Worm (Caenorhabditis elegans) whole organism, L3 larva: ENCODE data around the gene D1086.8.

Source experiments
- fos-1 ChIP-seq: fragments of 150-350 bp; optimal IDR thresholded peaks from 2 replicates; lab custom pipeline; 2014; ENCODE audit warnings: missing biosample characterization, missing genetic modification characterization
- nhr-11 ChIP-seq: fragments of 150-350 bp; optimal IDR thresholded peaks from 2 replicates; lab custom pipeline; 2014; ENCODE audit warnings: missing biosample characterization, missing genetic modification characterization
- nhr-12 ChIP-seq: fragments of 150-350 bp; optimal IDR thresholded peaks from 2 replicates; lab custom pipeline; 2014; ENCODE audit warnings: missing biosample characterization, missing genetic modification characterization
- pha-4 ChIP-seq: fragments of 150-350 bp; optimal IDR thresholded peaks from 2 replicates; lab custom pipeline; 2014; ENCODE audit warnings: missing biosample characterization, missing genetic modification reagents, missing genetic modification characterization
- sea-2 ChIP-seq: fragments of 150-350 bp; sonication (generic microtip); optimal IDR thresholded peaks from 4 replicates; lab custom pipeline; 2014; ENCODE audit warnings: missing biosample characterization, missing genetic modification reagents, missing genetic modification characterization
- unc-62 ChIP-seq: fragments of 150-350 bp; sonication (generic microtip); optimal IDR thresholded peaks from 4 replicates; lab custom pipeline; 2014; ENCODE audit warnings: missing biosample characterization, missing genetic modification reagents, missing genetic modification characterization
- zag-1 ChIP-seq: fragments of 150-350 bp; optimal IDR thresholded peaks from 2 replicates; lab custom pipeline; 2014; ENCODE audit warnings: missing biosample characterization, missing genetic modification characterization

- TF ChIP-seq fos-1 (tag; lab: Kevin White, UChicago) (no peak), nhr-12 (tag; lab: Kevin White, UChicago) (no peak), zag-1 (tag; lab: Kevin White, UChicago) (no peak), pha-4 (tag; lab: Kevin White, UChicago) (no peak), nhr-11 (tag; lab: Kevin White, UChicago) (no peak), unc-62 (GFP tag; lab: Kevin White, UChicago) (no peak), sea-2 (GFP tag; lab: Kevin White, UChicago) (no peak)
Observed at ce11 chrV:14146199-14146598, 52.3 kb downstream of the D1086.8 start, which contains the start of gene acs-10.
